Worm (Caenorhabditis elegans): ENCODE results near the gene F59G1.8.

DNA sequence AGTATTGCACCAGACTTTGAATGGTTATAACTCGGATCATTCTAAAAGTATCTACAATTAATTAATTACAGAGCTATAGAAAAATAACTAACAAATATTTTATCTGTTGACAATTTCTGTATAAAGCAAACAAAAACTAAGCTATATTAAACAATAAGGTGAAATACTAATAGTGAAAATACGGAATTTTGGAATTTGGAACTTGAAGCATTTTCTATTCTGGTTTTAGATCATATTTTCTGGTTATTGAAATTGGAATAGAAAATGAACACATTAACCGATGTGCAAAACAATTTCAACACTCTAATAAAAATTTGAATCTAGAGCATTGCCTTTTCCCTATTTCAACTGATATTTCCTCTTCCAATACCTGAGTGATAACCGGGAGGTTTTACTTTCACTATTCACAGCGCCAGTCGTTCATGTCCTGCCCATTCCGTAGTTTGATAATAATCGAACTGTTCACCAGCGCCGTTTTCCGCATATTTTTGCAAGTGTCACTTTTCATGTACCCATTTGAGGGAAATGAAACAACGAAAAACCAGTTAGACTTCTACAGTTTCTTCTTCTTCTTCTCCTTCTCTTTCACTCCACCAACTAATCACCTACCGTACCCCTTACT, 6.4 kb upstream of the F59G1.8 start:
- no peak for TF ChIP-seq ets-7 (tag; optimal IDR thresholded peaks at IDR 0.05)
- no peak for TF ChIP-seq sea-1 (GFP tag; conservative IDR thresholded peaks at IDR 0.05)
- no peak for TF ChIP-seq aly-1 (tag; optimal IDR thresholded peaks at IDR 0.05)
- no peak for TF ChIP-seq ceh-36 (tag; optimal IDR thresholded peaks at IDR 0.05)
- no peak for TF ChIP-seq flt-1 (GFP tag; IDR thresholded peaks at IDR 0.05)
- TF ChIP-seq hmbx-1 (tag; optimal IDR thresholded peaks at IDR 0.05) = no peak
- no peak for TF ChIP-seq pes-1 (GFP tag; IDR thresholded peaks at IDR 0.05)
- TF ChIP-seq tbx-37 (GFP tag; conservative IDR thresholded peaks at IDR 0.05) = no peak
